Fruit fly (Drosophila melanogaster): ENCODE measurements around the gene DEF8.

Gene DEF8

DNA sequence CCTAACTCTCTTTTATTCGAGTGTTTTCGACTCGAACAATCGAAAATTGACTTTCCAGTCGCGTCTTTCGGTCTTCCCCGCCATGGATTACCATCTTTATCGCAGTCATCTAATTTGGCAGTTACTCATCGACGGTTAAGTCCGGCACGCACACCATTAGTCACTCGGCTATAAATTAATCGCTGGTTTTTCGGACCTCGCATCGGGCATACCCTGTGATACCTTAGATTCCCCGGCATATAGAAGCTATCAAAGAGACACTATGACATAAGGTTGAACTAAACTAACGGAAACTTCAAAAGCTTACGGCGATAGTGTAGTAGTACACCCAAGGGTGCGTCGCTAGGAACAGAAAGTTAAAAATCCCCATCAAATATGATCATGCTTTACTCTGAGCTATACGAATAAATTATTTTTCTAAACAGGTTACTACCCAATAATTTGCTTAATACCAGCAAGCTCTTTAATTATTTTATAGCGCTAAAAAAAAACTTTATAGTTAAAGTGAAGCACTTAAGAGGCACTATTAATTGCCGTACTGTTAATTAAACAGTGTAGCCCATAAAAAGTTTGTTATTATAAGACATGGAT is 47.0 kb downstream of the DEF8 start:
- no peak for TF ChIP-seq CTCF (optimal IDR thresholded peaks at IDR 0.05)
- no peak for TF ChIP-seq CG8478 (optimal IDR thresholded peaks at IDR 0.05)

Data from S2 (cell line).